Worm (Caenorhabditis elegans) whole organism, L3 larva: ENCODE data around the gene M88.4.

Experiments used
- R02D3.7 ChIP-seq: fragments of 150-350 bp; optimal IDR thresholded peaks from 2 replicates; lab custom pipeline; 2014; ENCODE audit warnings: missing biosample characterization, missing genetic modification characterization
- aly-2 ChIP-seq: fragments of 150-350 bp; optimal IDR thresholded peaks from 2 replicates; lab custom pipeline; 2014; ENCODE audit warnings: missing biosample characterization, missing genetic modification characterization
- ama-1 ChIP-seq: fragments of 150-350 bp; optimal IDR thresholded peaks from 2 replicates; lab custom pipeline; 2018
- ceh-28 ChIP-seq: fragments of 150-350 bp; optimal IDR thresholded peaks from 2 replicates; lab custom pipeline; 2014; ENCODE audit warnings: missing biosample characterization, missing genetic modification reagents, missing genetic modification characterization
- ceh-9 ChIP-seq: sonication (generic microtip); optimal IDR thresholded peaks from 2 replicates; lab custom pipeline; 2018; ENCODE audit warnings: missing biosample characterization, missing genetic modification characterization
- egl-27 ChIP-seq: sonication (generic microtip); optimal IDR thresholded peaks from 4 replicates; lab custom pipeline; 2017; ENCODE audit warnings: missing biosample characterization, missing genetic modification reagents, missing genetic modification characterization
- egl-5 ChIP-seq: fragments of 150-350 bp; optimal IDR thresholded peaks from 2 replicates; lab custom pipeline; 2017; ENCODE audit warnings: missing biosample characterization, missing genetic modification reagents, missing genetic modification characterization, inconsistent platforms
- elt-1 ChIP-seq: fragments of 150-350 bp; optimal IDR thresholded peaks from 2 replicates; lab custom pipeline; 2014; ENCODE audit warnings: missing biosample characterization, missing genetic modification characterization
- elt-2 ChIP-seq: sonication (generic microtip); optimal IDR thresholded peaks from 2 replicates; lab custom pipeline; 2016; ENCODE audit warnings: missing genetic modification reagents, mild to moderate bottlenecking, missing genetic modification characterization, missing compliant biosample characterization
- elt-3 ChIP-seq, 3 experiments: fragments of 150-350 bp in 1 of 3; sonication (generic microtip) in 2 of 3; optimal IDR thresholded peaks; 2 replicates in 2 of 3; 4 replicates in 1 of 3; lab custom pipeline; 2014 to 2017; ENCODE audit warnings: missing biosample characterization in 3 of 3, missing genetic modification characterization in 3 of 3
- eor-1 ChIP-seq, 2 experiments: fragments of 150-350 bp; optimal IDR thresholded peaks; 2 replicates each; lab custom pipeline; 2014 to 2018; ENCODE audit warnings: missing biosample characterization in 2 of 2, missing genetic modification characterization in 2 of 2
- fkh-10 ChIP-seq: sonication (generic microtip); optimal IDR thresholded peaks from 2 replicates; lab custom pipeline; 2017; ENCODE audit warnings: missing biosample characterization, missing genetic modification reagents, missing genetic modification characterization
- fos-1 ChIP-seq: fragments of 150-350 bp; optimal IDR thresholded peaks from 2 replicates; lab custom pipeline; 2014; ENCODE audit warnings: missing biosample characterization, missing genetic modification characterization
- hmg-11 ChIP-seq: sonication (generic microtip); optimal IDR thresholded peaks from 2 replicates; lab custom pipeline; 2016; ENCODE audit warnings: missing genetic modification characterization, missing compliant biosample characterization
- jun-1 ChIP-seq: fragments of 150-350 bp; optimal IDR thresholded peaks from 2 replicates; lab custom pipeline; 2014; ENCODE audit warnings: missing biosample characterization, missing genetic modification reagents, missing genetic modification characterization
- lin-15B ChIP-seq: fragments of 150-350 bp; optimal IDR thresholded peaks from 2 replicates; lab custom pipeline; 2014; ENCODE audit warnings: missing biosample characterization, missing genetic modification characterization
- lin-39 ChIP-seq: fragments of 150-350 bp; optimal IDR thresholded peaks from 2 replicates; lab custom pipeline; 2018; ENCODE audit warnings: missing biosample characterization, missing genetic modification reagents, missing genetic modification characterization
- lsy-12 ChIP-seq: sonication (generic microtip); optimal IDR thresholded peaks from 2 replicates; lab custom pipeline; 2016; ENCODE audit warnings: mild to moderate bottlenecking, missing genetic modification characterization, missing compliant biosample characterization
- mdl-1 ChIP-seq: fragments of 150-350 bp; optimal IDR thresholded peaks from 2 replicates; lab custom pipeline; 2014; ENCODE audit warnings: missing biosample characterization, missing genetic modification characterization
- nfya-1 ChIP-seq: sonication (generic microtip); optimal IDR thresholded peaks from 2 replicates; lab custom pipeline; 2017; ENCODE audit warnings: missing genetic modification characterization, mild to moderate bottlenecking, missing compliant biosample characterization, antibody characterized with exemption, moderate library complexity; ENCODE audit not compliant: insufficient read depth
- nhr-11 ChIP-seq: fragments of 150-350 bp; optimal IDR thresholded peaks from 2 replicates; lab custom pipeline; 2014; ENCODE audit warnings: missing biosample characterization, missing genetic modification characterization
- nhr-12 ChIP-seq: fragments of 150-350 bp; optimal IDR thresholded peaks from 2 replicates; lab custom pipeline; 2014; ENCODE audit warnings: missing biosample characterization, missing genetic modification characterization
- nhr-23 ChIP-seq: fragments of 150-350 bp; optimal IDR thresholded peaks from 2 replicates; lab custom pipeline; 2014; ENCODE audit warnings: missing biosample characterization, missing genetic modification reagents, missing genetic modification characterization
- nhr-25 ChIP-seq: sonication (generic microtip); optimal IDR thresholded peaks from 2 replicates; lab custom pipeline; 2017; ENCODE audit warnings: missing biosample characterization, missing genetic modification characterization
- nhr-28 ChIP-seq: fragments of 150-350 bp; optimal IDR thresholded peaks from 2 replicates; lab custom pipeline; 2014; ENCODE audit warnings: missing biosample characterization, missing genetic modification characterization
- nhr-67 ChIP-seq: fragments of 150-350 bp; optimal IDR thresholded peaks from 2 replicates; lab custom pipeline; 2014; ENCODE audit warnings: missing biosample characterization, missing genetic modification characterization
- nhr-76 ChIP-seq: fragments of 150-350 bp; sonication (generic microtip); optimal IDR thresholded peaks from 5 replicates; lab custom pipeline; 2014; ENCODE audit warnings: missing biosample characterization, missing genetic modification characterization
- nhr-77 ChIP-seq: fragments of 150-350 bp; optimal IDR thresholded peaks from 2 replicates; lab custom pipeline; 2014; ENCODE audit warnings: missing biosample characterization, missing genetic modification characterization
- pha-4 ChIP-seq: fragments of 150-350 bp; optimal IDR thresholded peaks from 2 replicates; lab custom pipeline; 2014; ENCODE audit warnings: missing biosample characterization, missing genetic modification reagents, missing genetic modification characterization
- pqm-1 ChIP-seq: fragments of 150-350 bp; optimal IDR thresholded peaks from 2 replicates; lab custom pipeline; 2017; ENCODE audit warnings: missing biosample characterization, missing genetic modification characterization, inconsistent platforms
- sea-2 ChIP-seq: fragments of 150-350 bp; sonication (generic microtip); optimal IDR thresholded peaks from 4 replicates; lab custom pipeline; 2014; ENCODE audit warnings: missing biosample characterization, missing genetic modification reagents, missing genetic modification characterization
- skn-1 ChIP-seq: fragments of 150-350 bp; optimal IDR thresholded peaks from 2 replicates; lab custom pipeline; 2014; ENCODE audit warnings: missing biosample characterization, missing genetic modification characterization
- snpc-4 ChIP-seq: fragments of 150-350 bp; optimal IDR thresholded peaks from 2 replicates; lab custom pipeline; 2014; ENCODE audit warnings: missing biosample characterization, missing genetic modification characterization
- unc-39 ChIP-seq: sonication (generic microtip); optimal IDR thresholded peaks from 4 replicates; lab custom pipeline; 2017; ENCODE audit warnings: missing biosample characterization, missing genetic modification characterization
- unc-62 ChIP-seq: fragments of 150-350 bp; sonication (generic microtip); optimal IDR thresholded peaks from 4 replicates; lab custom pipeline; 2014; ENCODE audit warnings: missing biosample characterization, missing genetic modification reagents, missing genetic modification characterization
- zag-1 ChIP-seq: fragments of 150-350 bp; optimal IDR thresholded peaks from 2 replicates; lab custom pipeline; 2014; ENCODE audit warnings: missing biosample characterization, missing genetic modification characterization
- ztf-11 ChIP-seq: fragments of 150-350 bp; optimal IDR thresholded peaks from 2 replicates; lab custom pipeline; 2014; ENCODE audit warnings: missing biosample characterization, missing genetic modification characterization

Gene M88.4

ce11 chrIII:4504934-4505484 lies 43.8 kb upstream of the M88.4 start:
- TF ChIP-seq egl-5 = peak; percentile 19
- no peak for TF ChIP-seq ceh-9 (tag; lab: Kevin White, UChicago)
- TF ChIP-seq nhr-25 (tag; lab: Kevin White, UChicago) = peak; percentile 73
- no peak for TF ChIP-seq nhr-28 (tag; lab: Kevin White, UChicago)

ce11 chrIII:4505726-4506125 lies 43.1 kb upstream of the M88.4 start:
- TF ChIP-seq skn-1 (tag; lab: Kevin White, UChicago) (no peak), pha-4 (tag; lab: Kevin White, UChicago) (no peak), nfya-1 (tag; lab: Kevin White, UChicago) (peak; percentile 55), sea-2 (no peak), nhr-77 (tag; lab: Kevin White, UChicago) (no peak), ztf-11 (no peak), nhr-28 (tag; lab: Kevin White, UChicago) (no peak), elt-3 (tag; optimal IDR thresholded peaks at IDR 0.05; lab: Kevin White, UChicago) (no peak), snpc-4 (no peak), fkh-10 (peak; percentile 50), ceh-28 (no peak), nhr-67 (tag; lab: Kevin White, UChicago) (no peak), lsy-12 (tag; lab: Kevin White, UChicago) (no peak), lin-39 (tag; lab: Kevin White, UChicago) (peak; percentile 7), nhr-25 (tag; lab: Kevin White, UChicago) (no peak), elt-2 (no peak), fos-1 (no peak), hmg-11 (tag; lab: Kevin White, UChicago) (peak; percentile 47), nhr-23 (no peak), ama-1 (lab: Kevin White, UChicago) (peak; percentile 51)

DNA sequence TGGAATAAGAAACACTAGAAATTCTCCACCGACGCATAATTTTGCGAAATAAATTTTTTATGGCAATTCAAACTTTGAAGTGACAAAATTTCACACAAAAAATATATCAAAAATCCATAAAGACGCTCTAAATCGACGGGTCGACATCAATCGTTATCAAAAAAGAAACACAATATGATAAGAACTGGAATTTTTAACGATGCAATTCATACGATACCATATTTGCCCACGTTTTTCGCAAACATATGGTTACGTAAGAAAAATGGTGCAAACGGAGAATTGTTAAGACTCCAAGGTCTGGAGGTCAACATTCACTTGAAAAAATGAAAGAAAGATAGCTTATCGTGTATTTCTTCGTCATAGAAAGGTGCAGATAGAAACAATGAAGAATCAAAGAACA lies 42.7 kb upstream of the M88.4 start:
- TF ChIP-seq eor-1 (tag; optimal IDR thresholded peaks at IDR 0.05; lab: Kevin White, UChicago) (no peak), egl-27 (tag; lab: Kevin White, UChicago) (no peak), lin-39 (tag; lab: Kevin White, UChicago) (no peak), egl-5 (no peak), aly-2 (tag; lab: Kevin White, UChicago) (no peak), nhr-11 (tag; lab: Kevin White, UChicago) (no peak), nhr-12 (tag; lab: Kevin White, UChicago) (no peak), R02D3.7 (tag; lab: Kevin White, UChicago) (no peak), elt-2 (peak; percentile 87), mdl-1 (tag; lab: Kevin White, UChicago) (no peak), unc-39 (tag; lab: Kevin White, UChicago) (no peak), ztf-11 (no peak), jun-1 (no peak), pqm-1 (tag; lab: Kevin White, UChicago) (peak; percentile 35), nhr-76 (tag; lab: Kevin White, UChicago) (no peak), unc-62 (GFP tag; lab: Kevin White, UChicago) (no peak), zag-1 (tag; lab: Kevin White, UChicago) (no peak), pha-4 (tag; lab: Kevin White, UChicago) (peak; percentile 49)
- TF ChIP-seq, all 47 proteins: peak for 3

- TF ChIP-seq elt-1 (tag; lab: Kevin White, UChicago) = no peak
- TF ChIP-seq pqm-1 (tag; lab: Kevin White, UChicago) = peak; percentile 90
- TF ChIP-seq nhr-25 (tag; lab: Kevin White, UChicago) = no peak
- TF ChIP-seq lin-15B (tag; lab: Kevin White, UChicago) = no peak
- peak; percentile 12 for TF ChIP-seq jun-1
- TF ChIP-seq elt-2 = peak; percentile 74
- no peak for TF ChIP-seq elt-3 (tag; optimal IDR thresholded peaks at IDR 0.05; lab: Kevin White, UChicago)
- TF ChIP-seq ama-1 (lab: Kevin White, UChicago) = no peak
- TF ChIP-seq, all 47 proteins: peak for 3
These were observed 42.2 kb upstream of the M88.4 start for ce11 chrIII:4506590-4507128.
